Worm (Caenorhabditis elegans) whole organism, L3 larva: ENCODE results near the gene Y59H11AM.4.

Experiments
- aly-2 ChIP-seq: fragments of 150-350 bp; optimal IDR thresholded peaks from 2 replicates; lab custom pipeline; 2014; ENCODE audit warnings: missing biosample characterization, missing genetic modification characterization
- egl-27 ChIP-seq: sonication (generic microtip); optimal IDR thresholded peaks from 4 replicates; lab custom pipeline; 2017; ENCODE audit warnings: missing biosample characterization, missing genetic modification reagents, missing genetic modification characterization
- nhr-237 ChIP-seq: fragments of 150-350 bp; optimal IDR thresholded peaks from 2 replicates; lab custom pipeline; 2014; ENCODE audit warnings: missing biosample characterization, missing genetic modification characterization
- skn-1 ChIP-seq: fragments of 150-350 bp; optimal IDR thresholded peaks from 2 replicates; lab custom pipeline; 2014; ENCODE audit warnings: missing biosample characterization, missing genetic modification characterization

- TF ChIP-seq aly-2, result no peak
- no peak for TF ChIP-seq egl-27 (tag; lab: Kevin White, UChicago)
- TF ChIP-seq skn-1 (tag; lab: Kevin White, UChicago), result no peak
- TF ChIP-seq nhr-237, result no peak
Measured at ce11 chrIV:8529039-8529438, 41.1 kb downstream of the Y59H11AM.4 start.
